Worm (Caenorhabditis elegans): Measurements from ENCODE around the gene K08H2.5.

DNA sequence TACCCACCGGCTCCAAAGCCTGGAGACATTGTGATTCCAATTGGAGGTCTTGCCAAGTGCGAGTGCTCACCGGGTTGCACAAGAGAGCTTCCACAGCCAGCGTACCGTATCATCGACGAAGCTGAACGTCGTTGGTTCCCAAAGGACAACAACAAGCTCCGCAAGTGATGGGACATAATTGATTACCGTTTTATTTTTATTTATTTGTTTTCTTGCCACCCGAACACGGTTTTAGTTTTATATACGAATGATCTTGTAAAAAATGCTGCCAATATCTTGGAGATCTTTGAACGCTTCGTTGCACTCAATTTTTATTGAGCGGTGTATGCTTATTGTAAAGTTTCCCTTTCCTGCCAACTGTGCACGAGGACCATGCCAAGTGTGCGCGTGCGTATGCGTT, 3.9 kb downstream of the K08H2.5 start, which contains the start of gene K08H2.4:
- TF ChIP-seq nhr-84 (tag; optimal IDR thresholded peaks at IDR 0.05): no peak
- TF ChIP-seq mab-9 (GFP tag; IDR thresholded peaks at IDR 0.05): no peak
- no peak for TF ChIP-seq efl-3 (GFP tag; optimal IDR thresholded peaks at IDR 0.05)
- no peak for TF ChIP-seq lsy-2 (tag; optimal IDR thresholded peaks at IDR 0.05)
